Fruit fly (Drosophila melanogaster) whole organism, prepupa: ENCODE data around the gene CG6901.

Source experiments
- Blimp-1 ChIP-seq: fragments of 200-800 bp; sonication (Bioruptor generic); optimal IDR thresholded peaks from 3 replicates; lab custom pipeline; 2017; ENCODE audit warnings: missing biosample characterization, missing genetic modification characterization, mild to moderate bottlenecking, moderate library complexity, missing genetic modification reagents
- CG10631 ChIP-seq: fragments of 200-800 bp; sonication (Bioruptor generic); optimal IDR thresholded peaks from 2 replicates; lab custom pipeline; 2016; ENCODE audit warnings: missing biosample characterization, missing genetic modification characterization
- CG10669 ChIP-seq: fragments of 200-800 bp; sonication (Bioruptor generic); optimal IDR thresholded peaks from 3 replicates; lab custom pipeline; 2018; ENCODE audit warnings: missing biosample characterization, mild to moderate bottlenecking, missing genetic modification characterization, moderate library complexity
- CG11294 ChIP-seq: fragments of 200-800 bp; sonication (Bioruptor generic); IDR thresholded peaks from 2 replicates; pipeline ENCODE4 v1.3.6; 2022; ENCODE audit warnings: missing biosample characterization, missing genetic modification characterization
- CG11762 ChIP-seq: fragments of 200-800 bp; sonication (Bioruptor generic); optimal IDR thresholded peaks from 3 replicates; lab custom pipeline; 2016; ENCODE audit warnings: missing biosample characterization, missing genetic modification characterization; ENCODE audit not compliant: insufficient read depth
- CG11902 ChIP-seq: fragments of 200-800 bp; sonication (Bioruptor generic); optimal IDR thresholded peaks from 3 replicates; lab custom pipeline; 2016; ENCODE audit warnings: missing biosample characterization, missing genetic modification characterization
- CG1621 ChIP-seq: fragments of 200-800 bp; sonication (Bioruptor generic); optimal IDR thresholded peaks from 3 replicates; lab custom pipeline; 2018; ENCODE audit warnings: missing biosample characterization, mild to moderate bottlenecking, missing genetic modification characterization
- CG16779 ChIP-seq: fragments of 200-800 bp; sonication (Bioruptor generic); optimal IDR thresholded peaks from 3 replicates; lab custom pipeline; 2017; ENCODE audit warnings: missing biosample characterization, mild to moderate bottlenecking, missing genetic modification characterization
- CG3032 ChIP-seq: fragments of 200-800 bp; optimal IDR thresholded peaks from 2 replicates; lab custom pipeline; 2019; ENCODE audit warnings: missing biosample characterization, mild to moderate bottlenecking, missing genetic modification characterization, moderate library complexity
- CG31627 ChIP-seq: fragments of 200-800 bp; sonication (Bioruptor generic); optimal IDR thresholded peaks from 3 replicates; lab custom pipeline; 2016; ENCODE audit warnings: missing biosample characterization, missing genetic modification characterization
- CG32006 ChIP-seq: fragments of 200-800 bp; sonication (Bioruptor generic); optimal IDR thresholded peaks from 3 replicates; lab custom pipeline; 2017; ENCODE audit warnings: missing biosample characterization, mild to moderate bottlenecking, missing genetic modification characterization
- CG4318 ChIP-seq: fragments of 200-800 bp; sonication (Bioruptor generic); optimal IDR thresholded peaks from 3 replicates; lab custom pipeline; 2017; ENCODE audit warnings: missing biosample characterization, mild to moderate bottlenecking, missing genetic modification characterization
- CG6163 ChIP-seq: fragments of 200-800 bp; sonication (Bioruptor generic); IDR thresholded peaks from 3 replicates; pipeline ENCODE4 v1.3.6; 2022; ENCODE audit warnings: missing biosample characterization, missing genetic modification characterization
- CG6276 ChIP-seq: fragments of 200-800 bp; sonication (Bioruptor generic); optimal IDR thresholded peaks from 2 replicates; lab custom pipeline; 2017; ENCODE audit warnings: missing biosample characterization, mild to moderate bottlenecking, missing genetic modification characterization
- CG6792 ChIP-seq: fragments of 200-800 bp; sonication (Bioruptor generic); optimal IDR thresholded peaks from 3 replicates; lab custom pipeline; 2016; ENCODE audit warnings: missing biosample characterization, missing genetic modification characterization
- CG6808 ChIP-seq: fragments of 200-800 bp; sonication (Bioruptor generic); optimal IDR thresholded peaks from 3 replicates; lab custom pipeline; 2017; ENCODE audit warnings: missing biosample characterization, missing genetic modification characterization, mild to moderate bottlenecking, moderate library complexity, missing genetic modification reagents
- CG8119 ChIP-seq: fragments of 200-800 bp; sonication (Bioruptor generic); IDR thresholded peaks from 3 replicates; pipeline ENCODE4 v1.3.6; 2022; ENCODE audit warnings: missing biosample characterization, missing genetic modification characterization
- CG8319 ChIP-seq: fragments of 200-800 bp; sonication (Bioruptor generic); optimal IDR thresholded peaks from 3 replicates; lab custom pipeline; 2016; ENCODE audit warnings: missing biosample characterization, missing genetic modification characterization
- CG9139 ChIP-seq: fragments of 200-800 bp; sonication (Bioruptor generic); optimal IDR thresholded peaks from 3 replicates; lab custom pipeline; 2017; ENCODE audit warnings: missing biosample characterization, mild to moderate bottlenecking, missing genetic modification characterization
- Eip75B ChIP-seq: fragments of 200-800 bp; sonication (Bioruptor generic); optimal IDR thresholded peaks from 3 replicates; lab custom pipeline; 2016; ENCODE audit warnings: missing biosample characterization, missing genetic modification characterization
- Eip93F ChIP-seq: fragments of 200-800 bp; sonication (Bioruptor generic); optimal IDR thresholded peaks from 2 replicates; lab custom pipeline; 2016; ENCODE audit warnings: missing biosample characterization, mild to moderate bottlenecking, missing genetic modification characterization
- Ets96B ChIP-seq: fragments of 200-800 bp; optimal IDR thresholded peaks from 2 replicates; lab custom pipeline; 2019; ENCODE audit warnings: missing biosample characterization, mild to moderate bottlenecking, missing genetic modification characterization, moderate library complexity
- Gug ChIP-seq: fragments of 200-800 bp; sonication (Bioruptor generic); IDR thresholded peaks from 2 replicates; pipeline ENCODE4 v1.3.6; 2022; ENCODE audit warnings: missing biosample characterization, missing genetic modification characterization
- Hr38 ChIP-seq: sonication (Bioruptor generic); optimal IDR thresholded peaks from 2 replicates; lab custom pipeline; 2016; ENCODE audit warnings: missing biosample characterization, missing genetic modification characterization
- Hr39 ChIP-seq: fragments of 200-800 bp; sonication (Bioruptor generic); optimal IDR thresholded peaks from 2 replicates; lab custom pipeline; 2016; ENCODE audit warnings: missing biosample characterization, missing genetic modification characterization
- Hr4 ChIP-seq: fragments of 200-800 bp; sonication (Bioruptor generic); optimal IDR thresholded peaks from 3 replicates; lab custom pipeline; 2016; ENCODE audit warnings: missing biosample characterization, missing genetic modification characterization
- Lpt ChIP-seq: fragments of 200-800 bp; sonication (Bioruptor generic); optimal IDR thresholded peaks from 3 replicates; lab custom pipeline; 2016; ENCODE audit warnings: missing biosample characterization, missing genetic modification characterization
- Met ChIP-seq: fragments of 200-800 bp; sonication (Bioruptor generic); optimal IDR thresholded peaks from 3 replicates; lab custom pipeline; 2016; ENCODE audit warnings: missing biosample characterization, missing genetic modification characterization
- Smox ChIP-seq: fragments of 200-800 bp; sonication (Bioruptor generic); optimal IDR thresholded peaks from 3 replicates; lab custom pipeline; 2016; ENCODE audit warnings: missing biosample characterization, missing genetic modification characterization
- Sox102F ChIP-seq: fragments of 200-800 bp; sonication (Bioruptor generic); optimal IDR thresholded peaks from 2 replicates; lab custom pipeline; 2016; ENCODE audit warnings: missing biosample characterization, mild to moderate bottlenecking, missing genetic modification characterization
- Sox14 ChIP-seq: fragments of 200-800 bp; sonication (Bioruptor generic); optimal IDR thresholded peaks from 3 replicates; lab custom pipeline; 2016; ENCODE audit warnings: missing biosample characterization, missing genetic modification characterization
- Sox15 ChIP-seq: fragments of 200-800 bp; sonication (Bioruptor generic); optimal IDR thresholded peaks from 3 replicates; lab custom pipeline; 2016; ENCODE audit warnings: missing biosample characterization, missing genetic modification characterization
- achi ChIP-seq: fragments of 200-800 bp; sonication (Bioruptor generic); optimal IDR thresholded peaks from 3 replicates; lab custom pipeline; 2016; ENCODE audit warnings: missing biosample characterization, missing genetic modification characterization
- acj6 ChIP-seq: fragments of 200-800 bp; sonication (Bioruptor generic); optimal IDR thresholded peaks from 3 replicates; lab custom pipeline; 2016; ENCODE audit warnings: missing biosample characterization, missing genetic modification characterization
- dac ChIP-seq: fragments of 200-800 bp; sonication (Bioruptor generic); optimal IDR thresholded peaks from 2 replicates; lab custom pipeline; 2017; ENCODE audit warnings: missing biosample characterization, mild to moderate bottlenecking, missing genetic modification characterization
- dsx ChIP-seq: fragments of 200-800 bp; optimal IDR thresholded peaks from 3 replicates; lab custom pipeline; 2019; ENCODE audit warnings: missing biosample characterization, mild to moderate bottlenecking, missing genetic modification characterization, moderate library complexity; ENCODE audit not compliant: poor library complexity, severe bottlenecking
- eg ChIP-seq: fragments of 200-800 bp; sonication (Bioruptor generic); IDR thresholded peaks from 3 replicates; pipeline ENCODE4 v1.3.6; 2022; ENCODE audit warnings: missing biosample characterization, missing genetic modification characterization
- esn ChIP-seq: fragments of 200-800 bp; sonication (Bioruptor generic); optimal IDR thresholded peaks from 2 replicates; lab custom pipeline; 2016; ENCODE audit warnings: missing biosample characterization, mild to moderate bottlenecking, missing genetic modification characterization, moderate library complexity
- fd59A ChIP-seq: fragments of 200-800 bp; sonication (Bioruptor generic); optimal IDR thresholded peaks from 2 replicates; lab custom pipeline; 2017; ENCODE audit warnings: missing biosample characterization, mild to moderate bottlenecking, missing genetic modification characterization, missing genetic modification reagents
- fd85E ChIP-seq: fragments of 200-800 bp; sonication (Bioruptor generic); optimal IDR thresholded peaks from 3 replicates; lab custom pipeline; 2016; ENCODE audit warnings: missing biosample characterization, missing genetic modification characterization
- fkh ChIP-seq: fragments of 200-800 bp; sonication (Bioruptor generic); optimal IDR thresholded peaks from 3 replicates; lab custom pipeline; 2017; ENCODE audit warnings: missing biosample characterization, mild to moderate bottlenecking, missing genetic modification characterization, moderate library complexity
- pdm3 ChIP-seq: fragments of 200-800 bp; sonication (Bioruptor generic); optimal IDR thresholded peaks from 3 replicates; lab custom pipeline; 2016; ENCODE audit warnings: missing biosample characterization, missing genetic modification characterization
- spab ChIP-seq: fragments of 200-800 bp; sonication (Bioruptor generic); optimal IDR thresholded peaks from 2 replicates; lab custom pipeline; 2017; ENCODE audit warnings: missing biosample characterization, mild to moderate bottlenecking, missing genetic modification characterization, missing genetic modification reagents
- svp ChIP-seq: fragments of 200-800 bp; sonication (Bioruptor generic); peaks from one replicate; lab custom pipeline; 2016; ENCODE audit warnings: missing biosample characterization, missing genetic modification characterization
- vri ChIP-seq: fragments of 200-800 bp; sonication (Bioruptor generic); optimal IDR thresholded peaks from 3 replicates; lab custom pipeline; 2016; ENCODE audit warnings: missing biosample characterization, mild to moderate bottlenecking, missing genetic modification characterization

CG6901 gene

dm6 chr3R:16359098-16359497, 35.9 kb downstream of the CG6901 start, which contains the start of gene CG17931:
Gene CG17931 (minus strand): TSS chr3R:16359466.
- peak; percentile 98 for TF ChIP-seq achi
- TF ChIP-seq CG6808 (GFP tag; lab: Kevin White, UChicago) = peak; percentile 100
- TF ChIP-seq Ets96B (tag; lab: Kevin White, UChicago) = no peak
- peak; percentile 74 for TF ChIP-seq dsx (GFP tag; lab: Kevin White, UChicago)

- TF ChIP-seq achi (no peak), Eip75B (GFP tag; lab: Kevin White, UChicago) (no peak), dac (GFP tag; lab: Kevin White, UChicago) (no peak), CG16779 (no peak), Met (GFP tag; lab: Kevin White, UChicago) (no peak), Blimp-1 (GFP tag; lab: Kevin White, UChicago) (no peak), vri (GFP tag; lab: Kevin White, UChicago) (no peak), Lpt (GFP tag; lab: Kevin White, UChicago) (no peak), Hr38 (GFP tag; lab: Kevin White, UChicago) (no peak), CG6808 (GFP tag; lab: Kevin White, UChicago) (no peak), CG6163 (GFP tag; lab: Robert Waterston, UW) (no peak), CG6276 (GFP tag; lab: Kevin White, UChicago) (no peak), dsx (GFP tag; lab: Kevin White, UChicago) (no peak)
- TF ChIP-seq, all 60 proteins: peak for 0
Measured at dm6 chr3R:16360008-16360407, 36.8 kb downstream of the CG6901 start, which contains the start of gene CG42446. Gene CG42446 (minus strand): TSS chr3R:16360108.

DNA sequence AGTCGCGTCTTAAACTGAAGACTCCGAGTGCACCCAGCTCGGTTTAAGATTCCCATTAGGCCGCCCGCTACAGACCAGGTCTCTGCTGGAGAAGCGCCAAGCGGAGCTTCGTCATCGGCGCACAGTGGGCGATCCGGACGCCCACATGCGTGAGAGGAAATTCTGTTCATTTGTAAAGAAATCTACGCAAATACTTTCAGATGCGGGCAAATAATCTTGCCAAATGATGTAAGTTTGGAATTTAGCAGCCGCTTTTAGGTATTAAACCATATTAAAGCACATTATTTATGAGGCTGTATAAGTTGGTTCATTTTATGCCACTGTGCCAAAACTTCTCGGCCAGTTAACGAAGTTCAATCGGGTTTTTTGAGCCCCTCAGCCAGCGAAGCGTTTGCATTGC, 45.1 kb downstream of the CG6901 start, which contains the start of gene js:
TSS of gene js (minus strand) at position 19 of the 400 bp plus-strand sequence.
- TF ChIP-seq CG11762 (GFP tag; lab: Kevin White, UChicago) (peak; percentile 67), Blimp-1 (GFP tag; lab: Kevin White, UChicago) (no peak), CG3032 (no peak), dac (GFP tag; lab: Kevin White, UChicago) (peak; percentile 62), Smox (GFP tag; lab: Kevin White, UChicago) (peak; percentile 45), CG11294 (GFP tag; lab: Robert Waterston, UW) (no peak), Sox14 (GFP tag; lab: Kevin White, UChicago) (peak; percentile 59), Hr38 (GFP tag; lab: Kevin White, UChicago) (no peak), Hr39 (GFP tag; lab: Kevin White, UChicago) (peak; percentile 53), fkh (no peak), esn (no peak), Eip93F (GFP tag; lab: Kevin White, UChicago) (no peak), CG9139 (GFP tag; lab: Kevin White, UChicago) (no peak), fd85E (GFP tag; lab: Kevin White, UChicago) (no peak), Sox102F (GFP tag; lab: Kevin White, UChicago) (peak; percentile 50), CG10631 (peak; percentile 9), spab (GFP tag; lab: Kevin White, UChicago) (no peak), pdm3 (GFP tag; lab: Kevin White, UChicago) (peak; percentile 76), fd59A (no peak), CG31627 (GFP tag; lab: Kevin White, UChicago) (peak; percentile 49), CG10669 (GFP tag; lab: Kevin White, UChicago) (no peak), svp (no peak), eg (GFP tag; lab: Robert Waterston, UW) (peak; percentile 62), acj6 (GFP tag; lab: Kevin White, UChicago) (peak; percentile 61), CG8119 (GFP tag; lab: Robert Waterston, UW) (peak; percentile 83), CG6808 (GFP tag; lab: Kevin White, UChicago) (peak; percentile 27), Met (GFP tag; lab: Kevin White, UChicago) (peak; percentile 53), CG32006 (peak; percentile 91), CG6276 (GFP tag; lab: Kevin White, UChicago) (peak; percentile 73), CG8319 (GFP tag; lab: Kevin White, UChicago) (peak; percentile 24), CG4318 (peak; percentile 78), CG1621 (tag; lab: Kevin White, UChicago) (no peak), Gug (GFP tag; lab: Robert Waterston, UW) (0 out of 2 replicates have a peak, but pooled peaks have one; percentile 31), Sox15 (GFP tag; lab: Kevin White, UChicago) (peak; percentile 18), CG6792 (GFP tag; lab: Kevin White, UChicago) (no peak), vri (GFP tag; lab: Kevin White, UChicago) (no peak), CG6163 (GFP tag; lab: Robert Waterston, UW) (peak; percentile 66; the same call in 2 of the 3 replicates), Hr4 (GFP tag; lab: Kevin White, UChicago) (peak; percentile 81), Eip75B (GFP tag; lab: Kevin White, UChicago) (no peak), Lpt (GFP tag; lab: Kevin White, UChicago) (peak; percentile 75), CG11902 (no peak)
